Worm (Caenorhabditis elegans) whole organism, L1 larva: ENCODE data around the gene hlh-34.

Source experiments
- C04F5.9 ChIP-seq: sonication (generic microtip); optimal IDR thresholded peaks from 2 replicates; lab custom pipeline; 2016; ENCODE audit warnings: missing genetic modification characterization, missing compliant biosample characterization
- C16A3.4 ChIP-seq: fragments of 150-350 bp; optimal IDR thresholded peaks from 2 replicates; lab custom pipeline; 2014; ENCODE audit warnings: missing biosample characterization, missing genetic modification characterization
- C34B4.2 ChIP-seq: sonication (generic microtip); optimal IDR thresholded peaks from 2 replicates; lab custom pipeline; 2017; ENCODE audit warnings: mild to moderate bottlenecking, missing genetic modification characterization, missing compliant biosample characterization
- F16B12.6 ChIP-seq: fragments of 150-350 bp; optimal IDR thresholded peaks from 2 replicates; lab custom pipeline; 2014; ENCODE audit warnings: missing biosample characterization, missing genetic modification characterization
- Y116A8C.19 ChIP-seq: sonication (generic microtip); optimal IDR thresholded peaks from 2 replicates; lab custom pipeline; 2016; ENCODE audit warnings: missing compliant biosample characterization, missing genetic modification characterization, borderline replicate concordance
- alr-1 ChIP-seq: fragments of 200-800 bp; sonication (Bioruptor generic); optimal IDR thresholded peaks from 2 replicates; lab custom pipeline; 2018; ENCODE audit warnings: borderline replicate concordance, mild to moderate bottlenecking, missing genetic modification characterization, missing compliant biosample characterization
- blmp-1 ChIP-seq: fragments of 150-350 bp; optimal IDR thresholded peaks from 2 replicates; lab custom pipeline; 2014; ENCODE audit warnings: missing biosample characterization, missing genetic modification characterization
- ceh-63 ChIP-seq: fragments of 200-800 bp; sonication (Bioruptor generic); optimal IDR thresholded peaks from 2 replicates; lab custom pipeline; 2018; ENCODE audit warnings: mild to moderate bottlenecking, missing genetic modification characterization, missing compliant biosample characterization
- ceh-8 ChIP-seq: fragments of 200-800 bp; sonication (Bioruptor generic); optimal IDR thresholded peaks from 2 replicates; lab custom pipeline; 2018; ENCODE audit warnings: mild to moderate bottlenecking, missing genetic modification characterization, moderate library complexity, missing compliant biosample characterization
- ceh-82 ChIP-seq, 3 experiments: fragments of 150-350 bp in 1 of 3; sonication (generic microtip) in 2 of 3; optimal IDR thresholded peaks; 2 replicates each; lab custom pipeline; 2014 to 2017; ENCODE audit warnings: missing biosample characterization in 3 of 3, missing genetic modification characterization in 3 of 3
- ceh-88 ChIP-seq: fragments of 200-800 bp; sonication (Bioruptor generic); IDR thresholded peaks from 2 replicates; pipeline ENCODE4 v1.3.6; 2022; ENCODE audit warnings: missing genetic modification characterization, missing compliant biosample characterization
- ceh-90 ChIP-seq: sonication (generic microtip); optimal IDR thresholded peaks from 2 replicates; lab custom pipeline; 2016; ENCODE audit warnings: missing genetic modification characterization, missing compliant biosample characterization
- ces-1 ChIP-seq: fragments of 150-350 bp; optimal IDR thresholded peaks from 2 replicates; lab custom pipeline; 2014; ENCODE audit warnings: missing biosample characterization, missing genetic modification reagents, missing genetic modification characterization
- dsc-1 ChIP-seq: sonication (generic microtip); optimal IDR thresholded peaks from 2 replicates; lab custom pipeline; 2016; ENCODE audit warnings: mild to moderate bottlenecking, missing genetic modification characterization, missing compliant biosample characterization
- egl-13 ChIP-seq: sonication (generic microtip); optimal IDR thresholded peaks from 2 replicates; lab custom pipeline; 2016; ENCODE audit warnings: missing genotype, missing genetic modification reagents, missing genetic modification characterization, missing compliant biosample characterization
- elt-3 ChIP-seq, 6 experiments: fragments of 150-350 bp in 1 of 6; sonication (generic microtip); optimal IDR thresholded peaks; 2 replicates each; lab custom pipeline; 2017 to 2018; ENCODE audit warnings: missing biosample characterization in 6 of 6, missing genetic modification characterization in 6 of 6, inconsistent platforms in 1 of 6
- fkh-10 ChIP-seq: sonication (generic microtip); optimal IDR thresholded peaks from 2 replicates; lab custom pipeline; 2017; ENCODE audit warnings: missing biosample characterization, missing genetic modification reagents, missing genetic modification characterization
- fkh-4 ChIP-seq: sonication (generic microtip); optimal IDR thresholded peaks from 2 replicates; lab custom pipeline; 2016; ENCODE audit warnings: missing compliant biosample characterization, missing genetic modification characterization, borderline replicate concordance
- fos-1 ChIP-seq: fragments of 150-350 bp; optimal IDR thresholded peaks from 2 replicates; lab custom pipeline; 2014; ENCODE audit warnings: missing biosample characterization, missing genetic modification characterization
- hlh-17 ChIP-seq: fragments of 200-800 bp; sonication (Bioruptor generic); optimal IDR thresholded peaks from 2 replicates; lab custom pipeline; 2018; ENCODE audit warnings: missing genetic modification characterization, mild to moderate bottlenecking, missing compliant biosample characterization, moderate library complexity, borderline replicate concordance
- hlh-4 ChIP-seq: sonication (generic microtip); optimal IDR thresholded peaks from 2 replicates; lab custom pipeline; 2016; ENCODE audit warnings: mild to moderate bottlenecking, missing genetic modification characterization, missing compliant biosample characterization
- isw-1 ChIP-seq: fragments of 200-800 bp; sonication (Bioruptor generic); IDR thresholded peaks from 2 replicates; pipeline ENCODE4 v1.3.6; 2022; ENCODE audit warnings: missing genetic modification characterization, missing compliant biosample characterization
- jun-1 ChIP-seq: fragments of 150-350 bp; optimal IDR thresholded peaks from 2 replicates; lab custom pipeline; 2014; ENCODE audit warnings: missing biosample characterization, missing genetic modification reagents, missing genetic modification characterization
- lin-13 ChIP-seq: fragments of 150-350 bp; optimal IDR thresholded peaks from 2 replicates; lab custom pipeline; 2014; ENCODE audit warnings: missing biosample characterization, missing genetic modification reagents, missing genetic modification characterization
- lin-14 ChIP-seq: fragments of 200-800 bp; sonication (Bioruptor generic); optimal IDR thresholded peaks from 2 replicates; lab custom pipeline; 2018; ENCODE audit warnings: mild to moderate bottlenecking, missing genetic modification characterization, moderate library complexity, missing compliant biosample characterization
- lin-15B ChIP-seq: fragments of 150-350 bp; sonication (generic microtip); optimal IDR thresholded peaks from 3 replicates; lab custom pipeline; 2014; ENCODE audit warnings: missing biosample characterization, missing genetic modification characterization
- lin-39 ChIP-seq: fragments of 150-350 bp; optimal IDR thresholded peaks from 2 replicates; lab custom pipeline; 2014; ENCODE audit warnings: missing biosample characterization, missing genetic modification reagents, missing genetic modification characterization
- lsy-2 ChIP-seq, 2 experiments: fragments of 150-350 bp; optimal IDR thresholded peaks; 2 replicates each; lab custom pipeline; 2014; ENCODE audit warnings: missing biosample characterization in 2 of 2, missing genetic modification characterization in 2 of 2
- mef-2 ChIP-seq: fragments of 150-350 bp; optimal IDR thresholded peaks from 2 replicates; lab custom pipeline; 2014; ENCODE audit warnings: missing biosample characterization, missing genetic modification characterization
- mep-1 ChIP-seq: fragments of 150-350 bp; optimal IDR thresholded peaks from 2 replicates; lab custom pipeline; 2014; ENCODE audit warnings: missing biosample characterization, missing genetic modification characterization
- nhr-11 ChIP-seq: fragments of 150-350 bp; optimal IDR thresholded peaks from 2 replicates; lab custom pipeline; 2014; ENCODE audit warnings: missing biosample characterization, missing genetic modification characterization
- nhr-12 ChIP-seq: sonication (generic microtip); optimal IDR thresholded peaks from 2 replicates; lab custom pipeline; 2017; ENCODE audit warnings: missing biosample characterization, missing genetic modification characterization
- nhr-19 ChIP-seq: fragments of 200-800 bp; sonication (Bioruptor generic); conservative IDR thresholded peaks from 2 replicates; pipeline ENCODE4 v1.3.6; 2022; ENCODE audit warnings: missing genetic modification characterization, missing compliant biosample characterization
- nhr-237 ChIP-seq: fragments of 150-350 bp; optimal IDR thresholded peaks from 2 replicates; lab custom pipeline; 2014; ENCODE audit warnings: missing biosample characterization, missing genetic modification characterization
- nhr-28 ChIP-seq: fragments of 150-350 bp; optimal IDR thresholded peaks from 2 replicates; lab custom pipeline; 2014; ENCODE audit warnings: missing biosample characterization, missing genetic modification characterization
- nhr-71 ChIP-seq: sonication (generic microtip); optimal IDR thresholded peaks from 2 replicates; lab custom pipeline; 2016; ENCODE audit warnings: mild to moderate bottlenecking, missing genetic modification characterization, moderate library complexity, missing compliant biosample characterization
- nhr-76 ChIP-seq: sonication (generic microtip); optimal IDR thresholded peaks from 2 replicates; lab custom pipeline; 2017; ENCODE audit warnings: missing biosample characterization, missing genetic modification characterization
- nhr-77 ChIP-seq: fragments of 150-350 bp; optimal IDR thresholded peaks from 2 replicates; lab custom pipeline; 2014; ENCODE audit warnings: missing biosample characterization, missing genetic modification characterization
- nhr-90 ChIP-seq: sonication (generic microtip); optimal IDR thresholded peaks from 2 replicates; lab custom pipeline; 2016; ENCODE audit warnings: mild to moderate bottlenecking, missing genetic modification characterization, missing compliant biosample characterization; ENCODE audit not compliant: poor library complexity
- pqm-1 ChIP-seq: sonication (generic microtip); optimal IDR thresholded peaks from 3 replicates; lab custom pipeline; 2017; ENCODE audit warnings: missing biosample characterization, missing genetic modification characterization
- rnt-1 ChIP-seq: sonication (generic microtip); optimal IDR thresholded peaks from 2 replicates; lab custom pipeline; 2016; ENCODE audit warnings: mild to moderate bottlenecking, missing genetic modification characterization, moderate library complexity, missing compliant biosample characterization
- skn-1 ChIP-seq: fragments of 150-350 bp; optimal IDR thresholded peaks from 2 replicates; lab custom pipeline; 2014; ENCODE audit warnings: missing biosample characterization, missing genetic modification characterization
- snpc-4 ChIP-seq: fragments of 150-350 bp; optimal IDR thresholded peaks from 2 replicates; lab custom pipeline; 2014; ENCODE audit warnings: missing biosample characterization, missing genetic modification characterization
- sptf-1 ChIP-seq: fragments of 150-350 bp; optimal IDR thresholded peaks from 2 replicates; lab custom pipeline; 2014; ENCODE audit warnings: missing biosample characterization, missing genetic modification characterization
- swsn-7 ChIP-seq: sonication (generic microtip); optimal IDR thresholded peaks from 2 replicates; lab custom pipeline; 2016; ENCODE audit warnings: missing genetic modification characterization, missing compliant biosample characterization
- unc-130 ChIP-seq: fragments of 150-350 bp; optimal IDR thresholded peaks from 2 replicates; lab custom pipeline; 2017; ENCODE audit warnings: missing biosample characterization, missing genetic modification characterization, inconsistent platforms
- unc-62 ChIP-seq: fragments of 150-350 bp; optimal IDR thresholded peaks from 2 replicates; lab custom pipeline; 2014; ENCODE audit warnings: missing biosample characterization, missing genetic modification reagents, missing genetic modification characterization
- unc-86 ChIP-seq: sonication (generic microtip); optimal IDR thresholded peaks from 2 replicates; lab custom pipeline; 2016; ENCODE audit warnings: missing genetic modification characterization, missing compliant biosample characterization
- unc-98 ChIP-seq: fragments of 200-800 bp; sonication (Bioruptor generic); IDR thresholded peaks from 2 replicates; pipeline ENCODE4 v1.3.6; 2022; ENCODE audit warnings: missing genetic modification characterization, missing compliant biosample characterization
- vab-15 ChIP-seq: sonication (generic microtip); optimal IDR thresholded peaks from 2 replicates; lab custom pipeline; 2017; ENCODE audit warnings: missing genotype, mild to moderate bottlenecking, missing genetic modification characterization, missing compliant biosample characterization
- xbp-1 ChIP-seq: sonication (generic microtip); optimal IDR thresholded peaks from 2 replicates; lab custom pipeline; 2016; ENCODE audit warnings: missing genetic modification characterization, missing compliant biosample characterization
- zag-1 ChIP-seq: fragments of 150-350 bp; optimal IDR thresholded peaks from 2 replicates; lab custom pipeline; 2014; ENCODE audit warnings: missing biosample characterization, missing genetic modification characterization

hlh-34 gene

ce11 chrV:13656346-13657254, 50.6 kb downstream of the hlh-34 start (continued):
- TF ChIP-seq nhr-90 (tag; lab: Kevin White, UChicago) (peak; percentile 83), snpc-4 (no peak), elt-3 (tag; optimal IDR thresholded peaks at IDR 0.05; lab: Kevin White, UChicago) (peak in 4 of 6 experiments; percentile 24 to 99 (median 78)), jun-1 (peak; percentile 22), fkh-10 (GFP tag; lab: Kevin White, UChicago) (no peak), ceh-90 (tag; lab: Kevin White, UChicago) (peak; percentile 26), ceh-88 (peak; percentile 39), mep-1 (tag; lab: Kevin White, UChicago) (peak; percentile 37), pqm-1 (tag; lab: Kevin White, UChicago) (peak; percentile 42), nhr-19 (GFP tag; lab: Robert Waterston, UW) (peak; percentile 62), nhr-11 (tag; lab: Kevin White, UChicago) (no peak), ces-1 (GFP tag; lab: Kevin White, UChicago) (no peak), dsc-1 (tag; lab: Kevin White, UChicago) (peak; percentile 51), C16A3.4 (tag; lab: Kevin White, UChicago) (peak; percentile 25), xbp-1 (tag; lab: Kevin White, UChicago) (peak; percentile 11), zag-1 (tag; lab: Kevin White, UChicago) (no peak), lsy-2 (tag; optimal IDR thresholded peaks at IDR 0.05; lab: Kevin White, UChicago) (peak; percentile 27 to 46), swsn-7 (peak; percentile 28), unc-98 (GFP tag; lab: Robert Waterston, UW) (no peak), lin-14 (GFP tag; lab: Kevin White, UChicago) (peak; percentile 82), vab-15 (tag; lab: Kevin White, UChicago) (peak; percentile 35), sptf-1 (tag; lab: Kevin White, UChicago) (no peak), mef-2 (tag; lab: Kevin White, UChicago) (no peak), skn-1 (no peak), C34B4.2 (tag; lab: Kevin White, UChicago) (no peak), ceh-8 (no peak), nhr-77 (tag; lab: Kevin White, UChicago) (no peak), fkh-4 (tag; lab: Kevin White, UChicago) (no peak), ceh-63 (GFP tag; lab: Kevin White, UChicago) (no peak), nhr-76 (no peak), hlh-17 (GFP tag; lab: Kevin White, UChicago) (no peak), Y116A8C.19 (tag; lab: Kevin White, UChicago) (no peak), nhr-12 (tag; lab: Kevin White, UChicago) (no peak), fos-1 (tag; lab: Kevin White, UChicago) (peak; percentile 23), lin-39 (no peak), unc-86 (tag; lab: Kevin White, UChicago) (no peak), lin-13 (GFP tag; lab: Kevin White, UChicago) (no peak), nhr-28 (tag; lab: Kevin White, UChicago) (no peak), F16B12.6 (no peak), C04F5.9 (tag; lab: Kevin White, UChicago) (no peak), hlh-4 (tag; lab: Kevin White, UChicago) (no peak), nhr-71 (peak; percentile 81), rnt-1 (tag; lab: Kevin White, UChicago) (peak; percentile 18), alr-1 (tag; lab: Kevin White, UChicago) (no peak), blmp-1 (peak; percentile 97), isw-1 (no peak), unc-130 (tag; lab: Kevin White, UChicago) (peak; percentile 43), egl-13 (no peak), nhr-237 (tag; lab: Kevin White, UChicago) (no peak), lin-15B (tag; lab: Kevin White, UChicago) (no peak), unc-62 (GFP tag; lab: Kevin White, UChicago) (no peak), ceh-82 (tag; optimal IDR thresholded peaks at IDR 0.05; lab: Kevin White, UChicago) (no peak)
